Worm (Caenorhabditis elegans): ENCODE measurements around the gene F46C5.2.

Gene F46C5.2

ce11 chrII:8857074-8857473 lies 28.0 kb upstream of the F46C5.2 start:
- TF ChIP-seq zfp-2 (tag; optimal IDR thresholded peaks at IDR 0.05): no peak
- TF ChIP-seq nhr-41 (GFP tag; IDR thresholded peaks at IDR 0.05): no peak
- TF ChIP-seq nhr-237 (tag; optimal IDR thresholded peaks at IDR 0.05): no peak
- peak; percentile 92 for TF ChIP-seq aha-1 (tag)
- TF ChIP-seq F44E2.7 (GFP tag; IDR thresholded peaks at IDR 0.05): no peak

- TF ChIP-seq ceh-32 (tag; optimal IDR thresholded peaks at IDR 0.05; ENCODE audit: poor library complexity): no peak
- no peak for TF ChIP-seq dmd-6 (GFP tag; IDR thresholded peaks at IDR 0.05)
- no peak for TF ChIP-seq hmg-1.1 (GFP tag; IDR thresholded peaks at IDR 0.05)
- TF ChIP-seq skn-1 (tag; optimal IDR thresholded peaks at IDR 0.05): no peak
- TF ChIP-seq lin-1 (GFP tag; IDR thresholded peaks at IDR 0.05): no peak
- TF ChIP-seq pqm-1 (tag; optimal IDR thresholded peaks at IDR 0.05): no peak
- TF ChIP-seq spr-3 (GFP tag; optimal IDR thresholded peaks at IDR 0.05): no peak
- no peak for TF ChIP-seq dpl-1 (GFP tag; optimal IDR thresholded peaks at IDR 0.05)
- no peak for TF ChIP-seq spr-1 (tag; optimal IDR thresholded peaks at IDR 0.05)
- TF ChIP-seq ZK337.2 (GFP tag; IDR thresholded peaks at IDR 0.05): no peak
- TF ChIP-seq ZK546.5 (tag; optimal IDR thresholded peaks at IDR 0.05): no peak
- no peak for TF ChIP-seq mxl-3 (GFP tag; optimal IDR thresholded peaks at IDR 0.05)
- TF ChIP-seq ceh-28 (tag; optimal IDR thresholded peaks at IDR 0.05): no peak
- no peak for TF ChIP-seq php-3 (GFP tag; IDR thresholded peaks at IDR 0.05)
- no peak for TF ChIP-seq egl-43 (GFP tag; IDR thresholded peaks at IDR 0.05)
- TF ChIP-seq T26A8.4 (GFP tag; IDR thresholded peaks at IDR 0.05): no peak
- TF ChIP-seq F44E2.7 (GFP tag; IDR thresholded peaks at IDR 0.05): no peak
- TF ChIP-seq daf-8 (GFP tag; IDR thresholded peaks at IDR 0.05): no peak
- no peak for TF ChIP-seq ztf-11 (tag; optimal IDR thresholded peaks at IDR 0.05)
These were observed 27.4 kb upstream of the F46C5.2 start for ce11 chrII:8856524-8856923.

- no peak for TF ChIP-seq mdl-1 (tag; optimal IDR thresholded peaks at IDR 0.05)
- TF ChIP-seq unc-62 (GFP tag; optimal IDR thresholded peaks at IDR 0.05 in 1 of 2): peak in 1 of 2 experiments; percentile 81
- no peak for TF ChIP-seq unc-62 (tag; optimal IDR thresholded peaks at IDR 0.05)
These were observed 25.8 kb upstream of the F46C5.2 start for ce11 chrII:8854874-8855273.

ce11 chrII:8853960-8854359 lies 24.9 kb upstream of the F46C5.2 start:
- TF ChIP-seq mxl-3 (GFP tag; optimal IDR thresholded peaks at IDR 0.05): peak; percentile 33
- TF ChIP-seq nhr-28 (tag; optimal IDR thresholded peaks at IDR 0.05): peak; percentile 47
- TF ChIP-seq mdl-1 (tag; optimal IDR thresholded peaks at IDR 0.05): peak in 1 of 2 experiments; percentile 19
- peak; percentile 60 for TF ChIP-seq hlh-11 (tag; optimal IDR thresholded peaks at IDR 0.05)
- peak; percentile 68 for TF ChIP-seq nhr-48 (tag; optimal IDR thresholded peaks at IDR 0.05)
- no peak for TF ChIP-seq mxl-2 (GFP tag; conservative IDR thresholded peaks at IDR 0.05)

ce11 chrII:8853238-8853637 lies 24.1 kb upstream of the F46C5.2 start:
- peak; percentile 54 for TF ChIP-seq aha-1 (tag)
- TF ChIP-seq unc-130 (GFP tag; optimal IDR thresholded peaks at IDR 0.05): no peak

- TF ChIP-seq nhr-111 (GFP tag; optimal IDR thresholded peaks at IDR 0.05): no peak
- peak in 1 of 2 experiments; percentile 8 for TF ChIP-seq unc-62 (GFP tag; optimal IDR thresholded peaks at IDR 0.05 in 1 of 2)
- TF ChIP-seq unc-62 (tag; optimal IDR thresholded peaks at IDR 0.05): no peak
- no peak for TF ChIP-seq zag-1 (tag; optimal IDR thresholded peaks at IDR 0.05)
- TF ChIP-seq mep-1 (tag; optimal IDR thresholded peaks at IDR 0.05): peak; percentile 19
- TF ChIP-seq lim-7 (GFP tag; IDR thresholded peaks at IDR 0.05): no peak
- peak; percentile 21 for TF ChIP-seq nhr-28 (tag; optimal IDR thresholded peaks at IDR 0.05)
- no peak for TF ChIP-seq lir-3 (tag; optimal IDR thresholded peaks at IDR 0.05)
- TF ChIP-seq snpc-4 (tag; optimal IDR thresholded peaks at IDR 0.05): no peak
- TF ChIP-seq spr-3 (GFP tag; optimal IDR thresholded peaks at IDR 0.05): no peak
- TF ChIP-seq R02D3.7 (tag; optimal IDR thresholded peaks at IDR 0.05): no peak
- TF ChIP-seq zip-2 (tag; optimal IDR thresholded peaks at IDR 0.05): no peak
- TF ChIP-seq mdt-29 (GFP tag; IDR thresholded peaks at IDR 0.05): no peak
- TF ChIP-seq spr-1 (tag; optimal IDR thresholded peaks at IDR 0.05): no peak
- no peak for TF ChIP-seq zfp-2 (tag; optimal IDR thresholded peaks at IDR 0.05)
- no peak for TF ChIP-seq php-3 (GFP tag; IDR thresholded peaks at IDR 0.05)
- TF ChIP-seq nhr-25 (tag; optimal IDR thresholded peaks at IDR 0.05; ENCODE audit: borderline replicate concordance, insufficient read depth): peak; percentile 44
- no peak for TF ChIP-seq sdz-12 (GFP tag; optimal IDR thresholded peaks at IDR 0.05)
- TF ChIP-seq skn-1 (tag; optimal IDR thresholded peaks at IDR 0.05): no peak
These were observed 23.0 kb upstream of the F46C5.2 start, which contains the start of gene oac-46 for ce11 chrII:8851996-8852587. Gene oac-46 (minus strand): TSS chrII:8852096.
